Fruit fly (Drosophila melanogaster): ENCODE data around the gene gdrd.

gdrd gene

DNA sequence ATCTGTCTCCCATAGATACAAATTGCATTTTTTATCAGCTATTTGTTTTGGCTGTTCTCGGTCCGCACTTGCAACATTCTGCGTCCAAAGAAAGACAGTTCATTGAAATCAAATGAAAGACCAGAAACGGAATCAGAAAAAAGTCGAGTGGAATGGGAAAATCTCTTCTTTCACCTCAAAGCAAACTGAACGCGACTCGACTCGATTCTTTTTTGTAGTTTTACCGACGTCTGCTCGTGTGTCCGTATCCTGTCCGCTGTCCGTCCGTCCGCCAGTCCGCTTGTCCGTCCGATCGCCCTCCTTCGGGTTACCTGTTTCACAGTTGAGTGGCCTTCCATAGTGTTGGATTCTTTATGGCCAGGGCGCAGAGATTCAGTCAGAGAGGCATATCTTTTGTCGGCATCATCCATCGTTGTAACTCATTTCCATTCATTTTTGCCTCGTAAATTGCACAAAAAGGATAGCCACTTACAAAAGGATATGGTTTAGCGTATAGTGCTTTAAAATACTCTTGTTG is 49.1 kb upstream of the gdrd start (continued):
- TF ChIP-seq CG15479 (GFP tag; optimal IDR thresholded peaks at IDR 0.05) (peak; percentile 89), kni (GFP tag; optimal IDR thresholded peaks at IDR 0.05) (peak; percentile 44), CG18011 (GFP tag; optimal IDR thresholded peaks at IDR 0.05) (no peak), Antp (GFP tag; optimal IDR thresholded peaks at IDR 0.05) (no peak), cato (GFP tag; optimal IDR thresholded peaks at IDR 0.05; ENCODE audit: borderline replicate concordance) (no peak), CG4820 (GFP tag; optimal IDR thresholded peaks at IDR 0.05) (no peak), Atf-2 (GFP tag; optimal IDR thresholded peaks at IDR 0.05) (no peak), Doc2 (GFP tag; IDR thresholded peaks at IDR 0.05) (no peak), CG6689 (GFP tag; IDR thresholded peaks at IDR 0.05) (no peak), NFAT (GFP tag; IDR thresholded peaks at IDR 0.05) (no peak), CG2889 (GFP tag; IDR thresholded peaks at IDR 0.05) (no peak), sisA (GFP tag; IDR thresholded peaks at IDR 0.05) (no peak), CG3995 (GFP tag; optimal IDR thresholded peaks at IDR 0.05) (no peak), pros (GFP tag; optimal IDR thresholded peaks at IDR 0.05) (peak; percentile 39), HLHmδ (GFP tag; optimal IDR thresholded peaks at IDR 0.05) (no peak), repo (GFP tag; optimal IDR thresholded peaks at IDR 0.05) (no peak), Taf1 (GFP tag; IDR thresholded peaks at IDR 0.05) (no peak), CG6683 (GFP tag; optimal IDR thresholded peaks at IDR 0.05) (no peak), vfl (GFP tag; optimal IDR thresholded peaks at IDR 0.05) (no peak), Med (GFP tag) (peak; percentile 56), Bgb (GFP tag; IDR thresholded peaks at IDR 0.05; ENCODE audit: partially characterized antibody) (no peak), CG11695 (GFP tag; IDR thresholded peaks at IDR 0.05) (no peak)

DNA sequence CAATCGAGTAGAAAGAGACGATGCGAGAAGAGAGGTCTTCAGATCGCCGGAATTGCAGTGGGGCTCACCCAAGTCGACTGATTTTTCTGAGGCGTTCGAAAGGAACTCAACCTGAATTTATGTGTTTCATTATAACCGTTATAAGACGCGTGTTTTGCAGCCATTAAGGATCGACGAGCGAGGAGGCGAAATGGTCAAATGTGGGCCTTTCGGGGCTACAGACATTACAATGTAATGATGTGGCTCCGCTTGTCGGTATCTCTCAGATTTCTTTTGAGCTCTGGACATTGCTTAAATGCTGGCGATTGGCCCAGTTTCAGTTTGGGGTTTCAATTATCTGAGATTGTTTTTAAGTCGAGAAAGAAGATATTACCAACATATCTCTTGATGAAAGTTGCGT is 48.3 kb upstream of the gdrd start:
- no peak for TF ChIP-seq H15 (GFP tag; IDR thresholded peaks at IDR 0.05)
- TF ChIP-seq ewg (GFP tag; optimal IDR thresholded peaks at IDR 0.05): no peak
- no peak for TF ChIP-seq ham (GFP tag; IDR thresholded peaks at IDR 0.05)
- TF ChIP-seq bowl (GFP tag; IDR thresholded peaks at IDR 0.05): no peak
- TF ChIP-seq crp (GFP tag; optimal IDR thresholded peaks at IDR 0.05): no peak
- TF ChIP-seq CG6854 (GFP tag; optimal IDR thresholded peaks at IDR 0.05): no peak
- no peak for TF ChIP-seq Taf1 (GFP tag; IDR thresholded peaks at IDR 0.05)
- no peak for TF ChIP-seq Awh (GFP tag; IDR thresholded peaks at IDR 0.05)
- no peak for TF ChIP-seq CG10366 (GFP tag; IDR thresholded peaks at IDR 0.05)
- TF ChIP-seq CG18764 (GFP tag; optimal IDR thresholded peaks at IDR 0.05): no peak

DNA sequence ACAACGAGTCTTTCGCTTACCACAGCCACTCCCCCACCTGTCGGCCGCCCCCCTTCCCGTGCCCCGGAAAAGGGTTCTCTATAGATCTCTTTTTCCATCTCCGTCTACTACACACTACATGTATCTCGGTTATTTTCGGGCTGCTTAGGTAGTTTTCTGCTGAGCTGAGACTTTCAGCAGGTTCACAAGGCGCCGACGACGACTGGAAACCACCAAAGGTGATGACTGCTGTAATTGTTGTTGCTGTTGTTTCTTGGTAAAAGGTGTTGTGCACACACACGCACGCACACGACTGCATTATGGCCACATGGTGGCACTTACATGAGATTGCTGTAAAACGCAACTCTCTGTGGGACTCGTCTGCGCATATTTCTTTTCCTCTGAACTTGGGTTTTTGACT is 47.5 kb upstream of the gdrd start:
- TF ChIP-seq so (GFP tag; IDR thresholded peaks at IDR 0.05) (0 out of 3 replicates have a peak, but pooled peaks have one; percentile 22), CG33557 (GFP tag; optimal IDR thresholded peaks at IDR 0.05) (no peak), jing (GFP tag; optimal IDR thresholded peaks at IDR 0.05) (no peak), kni (GFP tag; optimal IDR thresholded peaks at IDR 0.05) (peak; percentile 82), mirr (GFP tag; optimal IDR thresholded peaks at IDR 0.05) (no peak), CG6765 (GFP tag; optimal IDR thresholded peaks at IDR 0.05) (no peak), Bdp1 (GFP tag; optimal IDR thresholded peaks at IDR 0.05) (no peak), Atf3 (GFP tag; optimal IDR thresholded peaks at IDR 0.05) (no peak), HLH3B (GFP tag; IDR thresholded peaks at IDR 0.05) (no peak), CG15269 (tag; optimal IDR thresholded peaks at IDR 0.05) (peak; percentile 35), mld (GFP tag; IDR thresholded peaks at IDR 0.05; ENCODE audit: partially characterized antibody) (no peak), CG15479 (GFP tag; optimal IDR thresholded peaks at IDR 0.05) (peak; percentile 34), CG32772 (GFP tag; IDR thresholded peaks at IDR 0.05) (no peak), tll (GFP tag; optimal IDR thresholded peaks at IDR 0.05) (peak in 1 of 2 experiments; percentile 100), crol (GFP tag; IDR thresholded peaks at IDR 0.05) (peak; percentile 35; the same call in 1 of the 2 replicates), CG18599 (GFP tag; optimal IDR thresholded peaks at IDR 0.05) (no peak), ara (GFP tag; IDR thresholded peaks at IDR 0.05) (no peak), twi (tag; optimal IDR thresholded peaks at IDR 0.05) (peak; percentile 81), pros (GFP tag; optimal IDR thresholded peaks at IDR 0.05) (peak; percentile 70), pzg (GFP tag; optimal IDR thresholded peaks at IDR 0.05) (no peak), CG10431 (GFP tag; optimal IDR thresholded peaks at IDR 0.05) (peak; percentile 81)
